Fruit fly (Drosophila melanogaster): ENCODE data around the gene ccb.

Gene ccb

dm6 chrX:21192953-21193352, at the start of gene ccb:
TSS of gene ccb (plus strand) at chrX:21193253.
- TF ChIP-seq CTCF (optimal IDR thresholded peaks at IDR 0.05) (no peak), CG8478 (optimal IDR thresholded peaks at IDR 0.05) (no peak)

dm6 chrX:21146941-21147340, 46.1 kb upstream of the ccb start, which contains the start of gene CG45154:
TSS of gene CG45154 (minus strand) at chrX:21147041.
- TF ChIP-seq CG8478 (optimal IDR thresholded peaks at IDR 0.05), result no peak
- TF ChIP-seq CTCF (optimal IDR thresholded peaks at IDR 0.05), result no peak

dm6 chrX:21203241-21203640, 10.2 kb downstream of the ccb start, which contains the start of gene CG1724:
TSS of gene CG1724 (minus strand) at chrX:21203341.
- TF ChIP-seq CTCF (optimal IDR thresholded peaks at IDR 0.05) (no peak), CG8478 (optimal IDR thresholded peaks at IDR 0.05) (no peak)

dm6 chrX:21217578-21217977, 24.5 kb downstream of the ccb start, which contains the start of gene CG32523:
TSS of gene CG32523 (plus strand) at chrX:21217878.
- TF ChIP-seq CTCF (optimal IDR thresholded peaks at IDR 0.05) (no peak), CG8478 (optimal IDR thresholded peaks at IDR 0.05) (no peak)

- TF ChIP-seq CG8478 (optimal IDR thresholded peaks at IDR 0.05) (no peak), CTCF (optimal IDR thresholded peaks at IDR 0.05) (no peak)
Measured at dm6 chrX:21226373-21226772, 33.3 kb downstream of the ccb start.

- TF ChIP-seq CTCF (optimal IDR thresholded peaks at IDR 0.05) (no peak), CG8478 (optimal IDR thresholded peaks at IDR 0.05) (no peak)
Measured at dm6 chrX:21231829-21232228, 38.8 kb downstream of the ccb start.

dm6 chrX:21241796-21242208, 48.7 kb downstream of the ccb start:
- TF ChIP-seq CTCF (optimal IDR thresholded peaks at IDR 0.05), result no peak
- no peak for TF ChIP-seq CG8478 (optimal IDR thresholded peaks at IDR 0.05)

All from S2 (cell line).